Fruit fly (Drosophila melanogaster) Kc167 (cell line): Measurements from ENCODE around the gene Vsx1.

Source experiments
- Myc ChIP-seq: fragments of >200 bp; optimal IDR thresholded peaks from 2 replicates; lab custom pipeline; 2017; ENCODE audit warnings: missing external identifiers
- h ChIP-seq: fragments of >200 bp; optimal IDR thresholded peaks from 3 replicates; lab custom pipeline; 2018; ENCODE audit warnings: missing external identifiers

dm6 chrX:5602308-5602707, 8.3 kb downstream of the Vsx1 start:
- TF ChIP-seq Myc (lab: Kevin White, UChicago) (no peak), h (lab: Kevin White, UChicago) (no peak)
